Worm (Caenorhabditis elegans) whole organism, young adult: Measurements from ENCODE around the gene atic-1.

Experiments
- B0261.1 ChIP-seq: sonication (generic microtip); optimal IDR thresholded peaks from 2 replicates; lab custom pipeline; 2016; ENCODE audit warnings: mild to moderate bottlenecking, missing genetic modification characterization, moderate library complexity, missing compliant biosample characterization
- D2030.7 ChIP-seq: fragments of 200-800 bp; sonication (Bioruptor generic); IDR thresholded peaks from 2 replicates; pipeline ENCODE4 v1.3.6; 2022; ENCODE audit warnings: missing genetic modification reagents, missing genetic modification characterization, missing compliant biosample characterization
- F22D6.2 ChIP-seq: sonication (generic microtip); optimal IDR thresholded peaks from 2 replicates; lab custom pipeline; 2016; ENCODE audit warnings: mild to moderate bottlenecking, missing genetic modification characterization, missing compliant biosample characterization
- F49E8.2 ChIP-seq: sonication (generic microtip); optimal IDR thresholded peaks from 3 replicates; lab custom pipeline; 2017; ENCODE audit warnings: missing genetic modification characterization, mild to moderate bottlenecking, missing compliant biosample characterization, antibody characterized with exemption, moderate library complexity; ENCODE audit not compliant: insufficient read depth
- F57A8.1 ChIP-seq: fragments of 200-800 bp; sonication (Bioruptor generic); optimal IDR thresholded peaks from 2 replicates; lab custom pipeline; 2018; ENCODE audit warnings: mild to moderate bottlenecking, missing genetic modification characterization, moderate library complexity, missing compliant biosample characterization
- K11D2.4 ChIP-seq: fragments of 200-800 bp; sonication (Bioruptor generic); IDR thresholded peaks from 2 replicates; pipeline ENCODE4 v1.3.6; 2022; ENCODE audit warnings: missing genetic modification reagents, missing genetic modification characterization, missing compliant biosample characterization
- Y53G8AR.9 ChIP-seq: fragments of 200-800 bp; sonication (Bioruptor generic); conservative IDR thresholded peaks from 2 replicates; pipeline ENCODE4 v1.3.6; 2022; ENCODE audit warnings: missing genetic modification reagents, missing genetic modification characterization, missing compliant biosample characterization
- Y67H2A.10 ChIP-seq: fragments of 200-800 bp; sonication (Bioruptor generic); conservative IDR thresholded peaks from 2 replicates; pipeline ENCODE4 v1.3.6; 2022; ENCODE audit warnings: missing genetic modification reagents, missing genetic modification characterization, missing compliant biosample characterization
- attf-6 ChIP-seq: fragments of 200-800 bp; sonication (Bioruptor generic); IDR thresholded peaks from 2 replicates; pipeline ENCODE4 v1.3.6; 2022; ENCODE audit warnings: missing genetic modification reagents, missing genetic modification characterization, missing compliant biosample characterization
- bed-1 ChIP-seq: fragments of 200-800 bp; sonication (Bioruptor generic); IDR thresholded peaks from 2 replicates; pipeline ENCODE4 v1.3.6; 2022; ENCODE audit warnings: missing genetic modification reagents, missing genetic modification characterization, missing compliant biosample characterization
- bed-2 ChIP-seq: fragments of 200-800 bp; sonication (Bioruptor generic); IDR thresholded peaks from 2 replicates; pipeline ENCODE4 v1.3.6; 2022; ENCODE audit warnings: missing genetic modification reagents, missing genetic modification characterization, missing compliant biosample characterization
- ccch-3 ChIP-seq: fragments of 200-800 bp; sonication (Bioruptor generic); optimal IDR thresholded peaks from 2 replicates; lab custom pipeline; 2018; ENCODE audit warnings: mild to moderate bottlenecking, missing genetic modification characterization, missing compliant biosample characterization
- ceh-79 ChIP-seq: sonication (generic microtip); optimal IDR thresholded peaks from 2 replicates; lab custom pipeline; 2017; ENCODE audit warnings: mild to moderate bottlenecking, missing genetic modification characterization, missing compliant biosample characterization
- die-1 ChIP-seq: sonication (generic microtip); optimal IDR thresholded peaks from 2 replicates; lab custom pipeline; 2016; ENCODE audit warnings: missing genotype, mild to moderate bottlenecking, missing genetic modification characterization, missing compliant biosample characterization
- dox-1 ChIP-seq: fragments of 200-800 bp; sonication (Bioruptor generic); IDR thresholded peaks from 2 replicates; pipeline ENCODE4 v1.3.6; 2022; ENCODE audit warnings: missing genetic modification reagents, missing genetic modification characterization, missing compliant biosample characterization
- dpff-1 ChIP-seq: sonication (generic microtip); optimal IDR thresholded peaks from 2 replicates; lab custom pipeline; 2017; ENCODE audit warnings: mild to moderate bottlenecking, missing genetic modification characterization, missing compliant biosample characterization
- ekl-4 ChIP-seq: fragments of 200-800 bp; sonication (Bioruptor generic); IDR thresholded peaks from 2 replicates; pipeline ENCODE4 v1.3.6; 2022; ENCODE audit warnings: missing genetic modification reagents, missing genetic modification characterization, missing compliant biosample characterization
- ets-4 ChIP-seq: fragments of 200-800 bp; sonication (Bioruptor generic); optimal IDR thresholded peaks from 2 replicates; lab custom pipeline; 2018; ENCODE audit warnings: mild to moderate bottlenecking, missing genetic modification characterization, missing compliant biosample characterization
- fkh-3 ChIP-seq: sonication (generic microtip); optimal IDR thresholded peaks from 2 replicates; lab custom pipeline; 2016; ENCODE audit warnings: mild to moderate bottlenecking, missing genetic modification characterization, missing compliant biosample characterization
- gei-17 ChIP-seq: fragments of 200-800 bp; sonication (Bioruptor generic); optimal IDR thresholded peaks from 2 replicates; lab custom pipeline; 2018; ENCODE audit warnings: mild to moderate bottlenecking, missing genetic modification characterization, missing compliant biosample characterization
- lin-26 ChIP-seq: fragments of 200-800 bp; sonication (Bioruptor generic); IDR thresholded peaks from 2 replicates; pipeline ENCODE4 v1.3.6; 2022; ENCODE audit warnings: missing genetic modification reagents, missing genetic modification characterization, missing compliant biosample characterization
- madf-10 ChIP-seq: sonication (generic microtip); optimal IDR thresholded peaks from 2 replicates; lab custom pipeline; 2016; ENCODE audit warnings: mild to moderate bottlenecking, missing genetic modification characterization, missing compliant biosample characterization
- madf-8 ChIP-seq: fragments of 200-800 bp; sonication (Bioruptor generic); conservative IDR thresholded peaks from 2 replicates; pipeline ENCODE4 v1.3.6; 2022; ENCODE audit warnings: missing genetic modification reagents, missing genetic modification characterization, missing compliant biosample characterization
- mel-28 ChIP-seq: sonication (generic microtip); optimal IDR thresholded peaks from 2 replicates; lab custom pipeline; 2016; ENCODE audit warnings: borderline replicate concordance, mild to moderate bottlenecking, missing genetic modification characterization, missing compliant biosample characterization
- nhr-120 ChIP-seq: fragments of 200-800 bp; sonication (Bioruptor generic); IDR thresholded peaks from 2 replicates; pipeline ENCODE4 v1.3.6; 2022; ENCODE audit warnings: missing genetic modification characterization, missing compliant biosample characterization
- nhr-90 ChIP-seq: sonication (generic microtip); optimal IDR thresholded peaks from 2 replicates; lab custom pipeline; 2016; ENCODE audit warnings: missing genotype, mild to moderate bottlenecking, missing genetic modification characterization, missing compliant biosample characterization
- rcor-1 ChIP-seq: fragments of 200-800 bp; sonication (Bioruptor generic); IDR thresholded peaks from 2 replicates; pipeline ENCODE4 v1.3.6; 2022; ENCODE audit warnings: missing genetic modification reagents, missing genetic modification characterization, missing compliant biosample characterization
- rec-8 ChIP-seq, 2 experiments: sonication (generic microtip); optimal IDR thresholded peaks; 2 replicates each; lab custom pipeline; 2016; ENCODE audit warnings: mild to moderate bottlenecking in 2 of 2, missing genetic modification characterization in 2 of 2, missing genetic modification reagents in 2 of 2, missing genotype in 2 of 2, missing biosample characterization in 1 of 2, missing compliant biosample characterization in 1 of 2, moderate library complexity in 1 of 2
- sea-2 ChIP-seq: fragments of 200-800 bp; sonication (Bioruptor generic); IDR thresholded peaks from 2 replicates; pipeline ENCODE4 v1.3.6; 2022; ENCODE audit warnings: missing genetic modification characterization, missing compliant biosample characterization
- somi-1 ChIP-seq: fragments of 200-800 bp; sonication (Bioruptor generic); optimal IDR thresholded peaks from 2 replicates; lab custom pipeline; 2018; ENCODE audit warnings: mild to moderate bottlenecking, missing genetic modification characterization, missing compliant biosample characterization
- sptf-2 ChIP-seq: fragments of 200-800 bp; sonication (Bioruptor generic); optimal IDR thresholded peaks from 2 replicates; lab custom pipeline; 2018; ENCODE audit warnings: mild to moderate bottlenecking, missing genetic modification characterization, missing compliant biosample characterization
- unc-130 ChIP-seq: sonication (generic microtip); optimal IDR thresholded peaks from 2 replicates; lab custom pipeline; 2016; ENCODE audit warnings: missing genetic modification reagents, missing genetic modification characterization, missing compliant biosample characterization
- unc-62 ChIP-seq: fragments of 150-350 bp; optimal IDR thresholded peaks from 2 replicates; lab custom pipeline; 2014; ENCODE audit warnings: missing biosample characterization, missing genetic modification reagents, missing genetic modification characterization
- zfh-2 ChIP-seq: fragments of 200-800 bp; sonication (Bioruptor generic); conservative IDR thresholded peaks from 2 replicates; pipeline ENCODE4 v1.3.6; 2022; ENCODE audit warnings: missing genetic modification reagents, missing genetic modification characterization, missing compliant biosample characterization
- ztf-6 ChIP-seq: fragments of 200-800 bp; sonication (Bioruptor generic); IDR thresholded peaks from 2 replicates; pipeline ENCODE4 v1.3.6; 2022; ENCODE audit warnings: missing genetic modification reagents, missing genetic modification characterization, missing compliant biosample characterization

The atic-1 gene

ce11 chrIV:7881726-7882125, at the start of gene atic-1:
Gene atic-1 (plus strand): TSS chrIV:7882026.
- TF ChIP-seq dpff-1 (tag; lab: Kevin White, UChicago) (no peak), nhr-120 (no peak), ccch-3 (GFP tag; lab: Kevin White, UChicago) (no peak), attf-6 (no peak), fkh-3 (tag; lab: Kevin White, UChicago) (no peak), D2030.7 (no peak), madf-8 (no peak), gei-17 (no peak), ztf-6 (no peak), sea-2 (no peak), zfh-2 (GFP tag; lab: Robert Waterston, UW) (no peak), ets-4 (GFP tag; lab: Kevin White, UChicago) (no peak), dox-1 (GFP tag; lab: Robert Waterston, UW) (no peak)

- TF ChIP-seq K11D2.4 (GFP tag; lab: Robert Waterston, UW) (no peak), lin-26 (no peak), sptf-2 (GFP tag; lab: Kevin White, UChicago) (no peak), ekl-4 (no peak), somi-1 (no peak), madf-10 (tag; lab: Kevin White, UChicago) (no peak), Y53G8AR.9 (GFP tag; lab: Robert Waterston, UW) (no peak)
These were observed 47.1 kb upstream of the atic-1 start, which contains the start of gene erp-44.2 for ce11 chrIV:7834625-7835228. Gene erp-44.2 (minus strand): TSS chrIV:7834675.

- TF ChIP-seq F57A8.1 (GFP tag; lab: Kevin White, UChicago) (no peak), B0261.1 (tag; lab: Kevin White, UChicago) (no peak), lin-26 (no peak), unc-62 (GFP tag; lab: Kevin White, UChicago) (no peak), dox-1 (GFP tag; lab: Robert Waterston, UW) (no peak), somi-1 (no peak), Y67H2A.10 (GFP tag; lab: Robert Waterston, UW) (no peak)
These were observed 45.8 kb upstream of the atic-1 start for ce11 chrIV:7836030-7836429.

- no peak for TF ChIP-seq F49E8.2 (tag; lab: Kevin White, UChicago)
- no peak for TF ChIP-seq bed-1 (GFP tag; lab: Robert Waterston, UW)
- TF ChIP-seq K11D2.4 (GFP tag; lab: Robert Waterston, UW), result no peak
- no peak for TF ChIP-seq ceh-79
- no peak for TF ChIP-seq dox-1 (GFP tag; lab: Robert Waterston, UW)
- no peak for TF ChIP-seq rcor-1 (GFP tag; lab: Robert Waterston, UW)
- TF ChIP-seq nhr-90 (tag; lab: Kevin White, UChicago), result no peak
- no peak for TF ChIP-seq zfh-2 (GFP tag; lab: Robert Waterston, UW)
- TF ChIP-seq F22D6.2 (tag; lab: Kevin White, UChicago), result no peak
- TF ChIP-seq Y53G8AR.9 (GFP tag; lab: Robert Waterston, UW), result no peak
- TF ChIP-seq mel-28 (tag; lab: Kevin White, UChicago), result no peak
- no peak for TF ChIP-seq die-1 (tag; lab: Kevin White, UChicago)
- no peak for TF ChIP-seq dpff-1 (tag; lab: Kevin White, UChicago)
These were observed 45.3 kb upstream of the atic-1 start for ce11 chrIV:7836491-7836890.

ce11 chrIV:7838426-7838825, 43.4 kb upstream of the atic-1 start, which contains the start of gene C06A6.7:
Gene C06A6.7 (minus strand): TSS chrIV:7838526.
- TF ChIP-seq rec-8 (tag; optimal IDR thresholded peaks at IDR 0.05; lab: Kevin White, UChicago) (no peak), unc-62 (GFP tag; lab: Kevin White, UChicago) (no peak), bed-2 (GFP tag; lab: Robert Waterston, UW) (no peak), F22D6.2 (tag; lab: Kevin White, UChicago) (no peak), madf-8 (no peak), unc-130 (GFP tag; lab: Kevin White, UChicago) (no peak)
